Worm (Caenorhabditis elegans) whole organism, L3 larva: ENCODE measurements around the gene srx-135.
A peak's percentile ranks its signal among the peaks of the same experiment; 100 is the strongest.

Experiments used
- R02D3.7 ChIP-seq: fragments of 150-350 bp; optimal IDR thresholded peaks from 2 replicates; lab custom pipeline; 2014; ENCODE audit warnings: missing biosample characterization, missing genetic modification characterization
- aly-2 ChIP-seq: fragments of 150-350 bp; optimal IDR thresholded peaks from 2 replicates; lab custom pipeline; 2014; ENCODE audit warnings: missing biosample characterization, missing genetic modification characterization
- ama-1 ChIP-seq: fragments of 150-350 bp; optimal IDR thresholded peaks from 2 replicates; lab custom pipeline; 2018
- ceh-16 ChIP-seq: sonication (generic microtip); optimal IDR thresholded peaks from 2 replicates; lab custom pipeline; 2017; ENCODE audit warnings: missing biosample characterization, missing genetic modification characterization
- ceh-9 ChIP-seq: sonication (generic microtip); optimal IDR thresholded peaks from 2 replicates; lab custom pipeline; 2018; ENCODE audit warnings: missing biosample characterization, missing genetic modification characterization
- daf-12 ChIP-seq: fragments of 150-350 bp; optimal IDR thresholded peaks from 2 replicates; lab custom pipeline; 2014; ENCODE audit warnings: missing biosample characterization, missing genetic modification reagents, missing genetic modification characterization
- egl-27 ChIP-seq: sonication (generic microtip); optimal IDR thresholded peaks from 4 replicates; lab custom pipeline; 2017; ENCODE audit warnings: missing biosample characterization, missing genetic modification reagents, missing genetic modification characterization
- egl-5 ChIP-seq: fragments of 150-350 bp; optimal IDR thresholded peaks from 2 replicates; lab custom pipeline; 2017; ENCODE audit warnings: missing biosample characterization, missing genetic modification reagents, missing genetic modification characterization, inconsistent platforms
- elt-1 ChIP-seq: fragments of 150-350 bp; optimal IDR thresholded peaks from 2 replicates; lab custom pipeline; 2014; ENCODE audit warnings: missing biosample characterization, missing genetic modification characterization
- elt-2 ChIP-seq: sonication (generic microtip); optimal IDR thresholded peaks from 2 replicates; lab custom pipeline; 2016; ENCODE audit warnings: missing genetic modification reagents, mild to moderate bottlenecking, missing genetic modification characterization, missing compliant biosample characterization
- eor-1 ChIP-seq, 2 experiments: fragments of 150-350 bp; optimal IDR thresholded peaks; 2 replicates each; lab custom pipeline; 2014 to 2018; ENCODE audit warnings: missing biosample characterization in 2 of 2, missing genetic modification characterization in 2 of 2
- fkh-10 ChIP-seq: sonication (generic microtip); optimal IDR thresholded peaks from 2 replicates; lab custom pipeline; 2017; ENCODE audit warnings: missing biosample characterization, missing genetic modification reagents, missing genetic modification characterization
- fkh-2 ChIP-seq: fragments of 150-350 bp; optimal IDR thresholded peaks from 2 replicates; lab custom pipeline; 2014; ENCODE audit warnings: missing biosample characterization, missing genetic modification reagents, missing genetic modification characterization
- fos-1 ChIP-seq: fragments of 150-350 bp; optimal IDR thresholded peaks from 2 replicates; lab custom pipeline; 2014; ENCODE audit warnings: missing biosample characterization, missing genetic modification characterization
- jun-1 ChIP-seq: fragments of 150-350 bp; optimal IDR thresholded peaks from 2 replicates; lab custom pipeline; 2014; ENCODE audit warnings: missing biosample characterization, missing genetic modification reagents, missing genetic modification characterization
- lin-39 ChIP-seq: fragments of 150-350 bp; optimal IDR thresholded peaks from 2 replicates; lab custom pipeline; 2018; ENCODE audit warnings: missing biosample characterization, missing genetic modification reagents, missing genetic modification characterization
- mml-1 ChIP-seq: fragments of 150-350 bp; sonication (generic microtip); optimal IDR thresholded peaks from 3 replicates; lab custom pipeline; 2014; ENCODE audit warnings: missing biosample characterization, missing genetic modification characterization
- nfya-1 ChIP-seq: sonication (generic microtip); optimal IDR thresholded peaks from 2 replicates; lab custom pipeline; 2017; ENCODE audit warnings: missing genetic modification characterization, mild to moderate bottlenecking, missing compliant biosample characterization, antibody characterized with exemption, moderate library complexity; ENCODE audit not compliant: insufficient read depth
- nhr-11 ChIP-seq: fragments of 150-350 bp; optimal IDR thresholded peaks from 2 replicates; lab custom pipeline; 2014; ENCODE audit warnings: missing biosample characterization, missing genetic modification characterization
- nhr-12 ChIP-seq: fragments of 150-350 bp; optimal IDR thresholded peaks from 2 replicates; lab custom pipeline; 2014; ENCODE audit warnings: missing biosample characterization, missing genetic modification characterization
- nhr-23 ChIP-seq: fragments of 150-350 bp; optimal IDR thresholded peaks from 2 replicates; lab custom pipeline; 2014; ENCODE audit warnings: missing biosample characterization, missing genetic modification reagents, missing genetic modification characterization
- nhr-28 ChIP-seq: fragments of 150-350 bp; optimal IDR thresholded peaks from 2 replicates; lab custom pipeline; 2014; ENCODE audit warnings: missing biosample characterization, missing genetic modification characterization
- nhr-43 ChIP-seq: sonication (generic microtip); optimal IDR thresholded peaks from 2 replicates; lab custom pipeline; 2016; ENCODE audit warnings: mild to moderate bottlenecking, missing genetic modification characterization, missing compliant biosample characterization; ENCODE audit not compliant: poor library complexity, severe bottlenecking
- nhr-77 ChIP-seq: fragments of 150-350 bp; optimal IDR thresholded peaks from 2 replicates; lab custom pipeline; 2014; ENCODE audit warnings: missing biosample characterization, missing genetic modification characterization
- pqm-1 ChIP-seq: fragments of 150-350 bp; optimal IDR thresholded peaks from 2 replicates; lab custom pipeline; 2017; ENCODE audit warnings: missing biosample characterization, missing genetic modification characterization, inconsistent platforms
- sea-2 ChIP-seq: fragments of 150-350 bp; sonication (generic microtip); optimal IDR thresholded peaks from 4 replicates; lab custom pipeline; 2014; ENCODE audit warnings: missing biosample characterization, missing genetic modification reagents, missing genetic modification characterization
- skn-1 ChIP-seq: fragments of 150-350 bp; optimal IDR thresholded peaks from 2 replicates; lab custom pipeline; 2014; ENCODE audit warnings: missing biosample characterization, missing genetic modification characterization
- snpc-4 ChIP-seq: fragments of 150-350 bp; optimal IDR thresholded peaks from 2 replicates; lab custom pipeline; 2014; ENCODE audit warnings: missing biosample characterization, missing genetic modification characterization
- tbx-2 ChIP-seq: sonication (generic microtip); optimal IDR thresholded peaks from 2 replicates; lab custom pipeline; 2016; ENCODE audit warnings: mild to moderate bottlenecking, missing genetic modification characterization, missing compliant biosample characterization
- unc-62 ChIP-seq: fragments of 150-350 bp; sonication (generic microtip); optimal IDR thresholded peaks from 4 replicates; lab custom pipeline; 2014; ENCODE audit warnings: missing biosample characterization, missing genetic modification reagents, missing genetic modification characterization
- ztf-11 ChIP-seq: fragments of 150-350 bp; optimal IDR thresholded peaks from 2 replicates; lab custom pipeline; 2014; ENCODE audit warnings: missing biosample characterization, missing genetic modification characterization
- ztf-4 ChIP-seq: fragments of 150-350 bp; optimal IDR thresholded peaks from 2 replicates; lab custom pipeline; 2014; ENCODE audit warnings: missing biosample characterization, missing genetic modification characterization

srx-135 gene

ce11 chrV:13892457-13893375, 33.7 kb downstream of the srx-135 start, which contains the start of gene sptl-3 (continued):
- no peak for TF ChIP-seq egl-27
- TF ChIP-seq fkh-2 (tag; lab: Kevin White, UChicago) = no peak
- no peak for TF ChIP-seq tbx-2

DNA sequence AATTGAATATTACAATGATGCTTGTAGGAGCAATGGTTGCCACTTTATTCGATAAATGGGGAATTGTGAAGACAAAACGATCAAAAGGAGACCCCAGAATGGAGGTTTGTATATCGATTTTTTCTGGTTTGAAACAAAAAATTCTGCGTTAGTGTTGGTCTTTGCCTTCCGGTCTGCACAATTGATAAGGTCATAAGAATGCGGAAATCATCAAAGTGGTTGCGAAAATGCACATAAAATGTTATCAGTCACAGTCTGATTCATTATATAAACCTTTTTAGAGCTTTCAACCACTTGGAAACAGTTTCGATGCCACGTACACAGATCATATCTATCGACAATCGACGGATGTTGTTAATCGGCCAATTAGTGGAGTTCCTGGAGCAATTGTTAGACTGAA, 34.6 kb downstream of the srx-135 start:
- no peak for TF ChIP-seq ceh-9
- peak; percentile 93 for TF ChIP-seq elt-2 (tag; lab: Kevin White, UChicago)
- peak; percentile 92 for TF ChIP-seq pqm-1

DNA sequence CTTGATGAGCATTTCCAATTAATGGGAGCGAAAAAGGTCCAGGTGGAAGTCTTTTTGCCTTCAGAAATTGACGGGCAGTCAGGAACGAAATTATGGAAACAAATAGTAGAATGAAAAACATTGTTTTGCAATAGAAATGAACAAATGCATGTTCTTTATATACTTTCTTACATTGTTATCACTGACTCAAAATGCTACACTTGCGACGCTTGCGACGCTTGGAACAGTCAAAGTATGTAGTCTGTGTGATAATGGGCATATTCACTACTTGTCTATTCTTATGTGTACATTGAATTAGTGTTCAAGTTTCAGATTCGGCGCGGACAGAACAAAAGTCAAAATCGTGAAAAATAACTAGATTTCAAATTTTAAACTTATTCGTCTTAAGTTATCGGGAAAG, 39.4 kb downstream of the srx-135 start, which contains the start of gene cyp-35C1:
cyp-35C1 (minus strand) TSS at position 132 of the 400 bp plus-strand sequence.
- TF ChIP-seq elt-1 (tag; lab: Kevin White, UChicago) (no peak), egl-5 (tag; lab: Kevin White, UChicago) (no peak), ztf-11 (tag; lab: Kevin White, UChicago) (no peak), nhr-43 (tag; lab: Kevin White, UChicago) (no peak), pqm-1 (peak; percentile 51), nhr-77 (no peak), elt-2 (tag; lab: Kevin White, UChicago) (peak; percentile 59)

DNA sequence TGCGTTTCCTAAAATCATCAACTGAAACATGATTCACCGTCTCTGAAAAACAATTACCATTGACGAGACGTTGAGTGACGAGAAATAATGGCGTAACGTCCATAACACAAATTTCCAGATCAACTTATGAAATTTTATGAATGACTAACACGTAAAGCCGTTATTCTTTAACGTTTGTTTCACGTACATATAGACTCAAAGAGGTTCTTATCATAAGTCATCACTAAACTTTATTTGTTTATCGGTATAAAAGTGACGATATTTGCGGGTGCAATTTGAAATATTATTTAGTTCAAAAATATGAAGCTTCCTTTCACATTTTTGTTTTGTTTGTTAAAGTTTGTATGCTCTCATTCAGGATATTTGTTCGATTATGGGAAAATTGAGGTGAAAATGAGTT, 40.2 kb downstream of the srx-135 start, which contains the start of gene oac-3:
oac-3 (plus strand) TSS at position 301 of the 400 bp plus-strand sequence.
- TF ChIP-seq R02D3.7 (tag; lab: Kevin White, UChicago) (no peak), ztf-4 (tag; lab: Kevin White, UChicago) (no peak), daf-12 (tag; lab: Kevin White, UChicago) (no peak), elt-2 (tag; lab: Kevin White, UChicago) (no peak), fos-1 (tag; lab: Kevin White, UChicago) (no peak), nhr-11 (tag; lab: Kevin White, UChicago) (no peak), ztf-11 (tag; lab: Kevin White, UChicago) (no peak), sea-2 (GFP tag; lab: Kevin White, UChicago) (no peak), nhr-43 (tag; lab: Kevin White, UChicago) (no peak)
- TF ChIP-seq, all 47 proteins: peak for 0

ce11 chrV:13902495-13902894, 43.5 kb downstream of the srx-135 start, which contains the start of gene C06B3.1:
Gene C06B3.1 (plus strand): TSS chrV:13902795.
- TF ChIP-seq nhr-77 = no peak
- no peak for TF ChIP-seq nhr-23
- no peak for TF ChIP-seq R02D3.7 (tag; lab: Kevin White, UChicago)
- TF ChIP-seq skn-1 (tag; lab: Kevin White, UChicago) = no peak

- TF ChIP-seq egl-5 (tag; lab: Kevin White, UChicago) (no peak), nhr-11 (tag; lab: Kevin White, UChicago) (no peak), pqm-1 (no peak), nfya-1 (tag; lab: Kevin White, UChicago) (no peak), nhr-28 (tag; lab: Kevin White, UChicago) (no peak), nhr-77 (no peak), jun-1 (tag; lab: Kevin White, UChicago) (no peak), ama-1 (lab: Kevin White, UChicago) (no peak), mml-1 (tag; lab: Kevin White, UChicago) (no peak), aly-2 (tag; lab: Kevin White, UChicago) (no peak), eor-1 (tag; optimal IDR thresholded peaks at IDR 0.05; lab: Kevin White, UChicago) (no peak), nhr-43 (tag; lab: Kevin White, UChicago) (no peak), ceh-16 (tag; lab: Kevin White, UChicago) (no peak), nhr-12 (tag; lab: Kevin White, UChicago) (no peak), daf-12 (tag; lab: Kevin White, UChicago) (no peak), snpc-4 (tag; lab: Kevin White, UChicago) (no peak), fkh-10 (GFP tag; lab: Kevin White, UChicago) (no peak), unc-62 (GFP tag; lab: Kevin White, UChicago) (no peak), lin-39 (no peak), skn-1 (tag; lab: Kevin White, UChicago) (no peak)
These were observed 45.4 kb downstream of the srx-135 start, which contains the start of gene stdh-3 for ce11 chrV:13904446-13904845. Gene stdh-3 (plus strand): TSS chrV:13904611.
